Worm (Caenorhabditis elegans) whole organism, young adult: ENCODE results near the gene F15B9.11.

Source experiments
- B0261.1 ChIP-seq: sonication (generic microtip); optimal IDR thresholded peaks from 2 replicates; lab custom pipeline; 2016; ENCODE audit warnings: mild to moderate bottlenecking, missing genetic modification characterization, moderate library complexity, missing compliant biosample characterization
- F49E8.2 ChIP-seq: sonication (generic microtip); optimal IDR thresholded peaks from 3 replicates; lab custom pipeline; 2017; ENCODE audit warnings: missing genetic modification characterization, mild to moderate bottlenecking, missing compliant biosample characterization, antibody characterized with exemption, moderate library complexity; ENCODE audit not compliant: insufficient read depth
- K11D2.4 ChIP-seq: fragments of 200-800 bp; sonication (Bioruptor generic); IDR thresholded peaks from 2 replicates; pipeline ENCODE4 v1.3.6; 2022; ENCODE audit warnings: missing genetic modification reagents, missing genetic modification characterization, missing compliant biosample characterization
- T07F8.4 ChIP-seq: sonication (generic microtip); optimal IDR thresholded peaks from 2 replicates; lab custom pipeline; 2016; ENCODE audit warnings: mild to moderate bottlenecking, missing genetic modification characterization, moderate library complexity, missing compliant biosample characterization
- Y79H2A.3 ChIP-seq: fragments of 200-800 bp; sonication (Bioruptor generic); conservative IDR thresholded peaks from 2 replicates; pipeline ENCODE4 v1.3.6; 2022; ENCODE audit warnings: missing genetic modification reagents, missing genetic modification characterization, missing compliant biosample characterization
- Y95B8A.8 ChIP-seq: fragments of 200-800 bp; sonication (Bioruptor generic); IDR thresholded peaks from 2 replicates; pipeline ENCODE4 v1.3.6; 2022; ENCODE audit warnings: missing genetic modification reagents, missing genetic modification characterization, missing compliant biosample characterization
- ZK185.1 ChIP-seq: sonication (generic microtip); optimal IDR thresholded peaks from 2 replicates; lab custom pipeline; 2016; ENCODE audit warnings: mild to moderate bottlenecking, missing genetic modification characterization, missing compliant biosample characterization; ENCODE audit not compliant: poor library complexity, severe bottlenecking
- akir-1 ChIP-seq: fragments of 200-800 bp; sonication (Bioruptor generic); optimal IDR thresholded peaks from 2 replicates; lab custom pipeline; 2018; ENCODE audit warnings: mild to moderate bottlenecking, missing genetic modification characterization, moderate library complexity, missing compliant biosample characterization
- aptf-2 ChIP-seq: fragments of 200-800 bp; sonication (Bioruptor generic); conservative IDR thresholded peaks from 2 replicates; pipeline ENCODE4 v1.3.6; 2022; ENCODE audit warnings: missing genetic modification reagents, missing genetic modification characterization, missing compliant biosample characterization
- atf-7 ChIP-seq: sonication (generic microtip); optimal IDR thresholded peaks from 2 replicates; lab custom pipeline; 2017; ENCODE audit warnings: mild to moderate bottlenecking, missing genetic modification characterization, missing compliant biosample characterization
- attf-3 ChIP-seq: fragments of 200-800 bp; sonication (Bioruptor generic); conservative IDR thresholded peaks from 2 replicates; pipeline ENCODE4 v1.3.6; 2022; ENCODE audit warnings: missing genetic modification reagents, missing genetic modification characterization, missing compliant biosample characterization
- attf-5 ChIP-seq: fragments of 200-800 bp; sonication (Bioruptor generic); optimal IDR thresholded peaks from 2 replicates; lab custom pipeline; 2018; ENCODE audit warnings: mild to moderate bottlenecking, missing genetic modification characterization, missing compliant biosample characterization
- cebp-1 ChIP-seq, 2 experiments: fragments of 200-800 bp in 1 of 2; sonication (Bioruptor generic) in 1 of 2; sonication (generic microtip) in 1 of 2; IDR thresholded peaks in 1 of 2; optimal IDR thresholded peaks in 1 of 2; 2 replicates each; pipeline versions ENCODE4 v1.3.6 to Lab custom; 2017 to 2022; ENCODE audit warnings: missing compliant biosample characterization in 2 of 2, missing genetic modification characterization in 2 of 2, mild to moderate bottlenecking in 1 of 2, missing genetic modification reagents in 1 of 2, moderate library complexity in 1 of 2
- cebp-2 ChIP-seq: fragments of 200-800 bp; sonication (Bioruptor generic); IDR thresholded peaks from 2 replicates; pipeline ENCODE4 v1.3.6; 2022; ENCODE audit warnings: missing genetic modification characterization, missing compliant biosample characterization
- efl-1 ChIP-seq: fragments of 150-350 bp; optimal IDR thresholded peaks from 2 replicates; lab custom pipeline; 2014; ENCODE audit warnings: missing biosample characterization, missing genetic modification reagents, missing genetic modification characterization
- egrh-3 ChIP-seq: fragments of 200-800 bp; sonication (Bioruptor generic); IDR thresholded peaks from 2 replicates; pipeline ENCODE4 v1.3.6; 2022; ENCODE audit warnings: missing genetic modification reagents, missing genetic modification characterization, missing compliant biosample characterization
- ekl-4 ChIP-seq: fragments of 200-800 bp; sonication (Bioruptor generic); IDR thresholded peaks from 2 replicates; pipeline ENCODE4 v1.3.6; 2022; ENCODE audit warnings: missing genetic modification reagents, missing genetic modification characterization, missing compliant biosample characterization
- gei-17 ChIP-seq: fragments of 200-800 bp; sonication (Bioruptor generic); optimal IDR thresholded peaks from 2 replicates; lab custom pipeline; 2018; ENCODE audit warnings: mild to moderate bottlenecking, missing genetic modification characterization, missing compliant biosample characterization
- hmg-1.2 ChIP-seq: fragments of 200-800 bp; sonication (Bioruptor generic); IDR thresholded peaks from 2 replicates; pipeline ENCODE4 v1.3.6; 2022; ENCODE audit warnings: missing genetic modification reagents, missing genetic modification characterization, missing compliant biosample characterization
- hsf-1 ChIP-seq: fragments of 200-800 bp; sonication (Bioruptor generic); IDR thresholded peaks from 2 replicates; pipeline ENCODE4 v1.3.6; 2022; ENCODE audit warnings: missing genetic modification reagents, missing genetic modification characterization, missing compliant biosample characterization
- let-607 ChIP-seq, 2 experiments: fragments of 200-800 bp in 1 of 2; sonication (Bioruptor generic) in 1 of 2; sonication (generic microtip) in 1 of 2; optimal IDR thresholded peaks; 2 replicates each; lab custom pipeline; 2016 to 2018; ENCODE audit warnings: mild to moderate bottlenecking in 2 of 2, missing compliant biosample characterization in 2 of 2, missing genetic modification characterization in 2 of 2, moderate library complexity in 2 of 2, missing genotype in 1 of 2
- lin-26 ChIP-seq: fragments of 200-800 bp; sonication (Bioruptor generic); IDR thresholded peaks from 2 replicates; pipeline ENCODE4 v1.3.6; 2022; ENCODE audit warnings: missing genetic modification reagents, missing genetic modification characterization, missing compliant biosample characterization
- lsl-1 ChIP-seq: fragments of 200-800 bp; sonication (Bioruptor generic); optimal IDR thresholded peaks from 2 replicates; lab custom pipeline; 2018; ENCODE audit warnings: mild to moderate bottlenecking, missing genetic modification characterization, moderate library complexity, missing compliant biosample characterization
- madf-6 ChIP-seq: fragments of 200-800 bp; sonication (Bioruptor generic); IDR thresholded peaks from 2 replicates; pipeline ENCODE4 v1.3.6; 2022; ENCODE audit warnings: missing genetic modification reagents, missing genetic modification characterization, missing compliant biosample characterization
- madf-8 ChIP-seq: fragments of 200-800 bp; sonication (Bioruptor generic); conservative IDR thresholded peaks from 2 replicates; pipeline ENCODE4 v1.3.6; 2022; ENCODE audit warnings: missing genetic modification reagents, missing genetic modification characterization, missing compliant biosample characterization
- mcd-1 ChIP-seq: fragments of 200-800 bp; sonication (Bioruptor generic); IDR thresholded peaks from 2 replicates; pipeline ENCODE4 v1.3.6; 2022; ENCODE audit warnings: missing genetic modification reagents, missing genetic modification characterization, missing compliant biosample characterization
- nfyb-1 ChIP-seq: fragments of 200-800 bp; sonication (Bioruptor generic); IDR thresholded peaks from 2 replicates; pipeline ENCODE4 v1.3.6; 2022; ENCODE audit warnings: missing genetic modification reagents, missing genetic modification characterization, missing compliant biosample characterization
- nhr-120 ChIP-seq: fragments of 200-800 bp; sonication (Bioruptor generic); IDR thresholded peaks from 2 replicates; pipeline ENCODE4 v1.3.6; 2022; ENCODE audit warnings: missing genetic modification characterization, missing compliant biosample characterization
- nhr-27 ChIP-seq: fragments of 200-800 bp; sonication (Bioruptor generic); optimal IDR thresholded peaks from 2 replicates; lab custom pipeline; 2018; ENCODE audit warnings: mild to moderate bottlenecking, missing genetic modification characterization, moderate library complexity, missing compliant biosample characterization
- nhr-80 ChIP-seq: sonication (generic microtip); optimal IDR thresholded peaks from 2 replicates; lab custom pipeline; 2016; ENCODE audit warnings: missing genetic modification characterization, missing compliant biosample characterization
- sea-2 ChIP-seq: fragments of 200-800 bp; sonication (Bioruptor generic); IDR thresholded peaks from 2 replicates; pipeline ENCODE4 v1.3.6; 2022; ENCODE audit warnings: missing genetic modification characterization, missing compliant biosample characterization
- snpc-1.1 ChIP-seq: sonication (generic microtip); optimal IDR thresholded peaks from 2 replicates; lab custom pipeline; 2017; ENCODE audit warnings: missing genetic modification characterization, mild to moderate bottlenecking, missing compliant biosample characterization, antibody characterized with exemption, moderate library complexity, missing genotype, missing genetic modification reagents; ENCODE audit not compliant: insufficient read depth
- snpc-1.3 ChIP-seq: sonication (generic microtip); optimal IDR thresholded peaks from 2 replicates; lab custom pipeline; 2017; ENCODE audit warnings: missing genetic modification characterization, mild to moderate bottlenecking, missing compliant biosample characterization, antibody characterized with exemption, moderate library complexity, missing genotype, missing genetic modification reagents; ENCODE audit not compliant: insufficient read depth
- snpc-3.4 ChIP-seq: sonication (generic microtip); optimal IDR thresholded peaks from 2 replicates; lab custom pipeline; 2017; ENCODE audit warnings: missing genetic modification characterization, mild to moderate bottlenecking, missing compliant biosample characterization, antibody characterized with exemption, moderate library complexity, missing genotype, missing genetic modification reagents
- snpc-4 ChIP-seq, 5 experiments: fragments of 150-350 bp in 1 of 5; sonication (generic microtip) in 4 of 5; optimal IDR thresholded peaks; 2 replicates each; lab custom pipeline; 2014 to 2018; ENCODE audit warnings: missing genetic modification characterization in 5 of 5, missing biosample characterization in 3 of 5, antibody characterized with exemption in 2 of 5, mild to moderate bottlenecking in 2 of 5, missing compliant biosample characterization in 2 of 5, missing genotype in 2 of 5, moderate library complexity in 2 of 5, missing genetic modification reagents in 1 of 5
- ztf-28 ChIP-seq: fragments of 200-800 bp; sonication (Bioruptor generic); IDR thresholded peaks from 2 replicates; pipeline ENCODE4 v1.3.6; 2022; ENCODE audit warnings: missing genetic modification reagents, missing genetic modification characterization, missing compliant biosample characterization

The F15B9.11 gene

ce11 chrV:12961085-12961560 is 31.6 kb downstream of the F15B9.11 start, which contains the start of gene mpst-7 (continued):
- no peak for TF ChIP-seq cebp-1 (GFP tag; IDR thresholded peaks at IDR 0.05; lab: Robert Waterston, UW)
- TF ChIP-seq cebp-1 (tag; optimal IDR thresholded peaks at IDR 0.05; lab: Kevin White, UChicago): no peak

ce11 chrV:12954261-12954660 is 38.4 kb downstream of the F15B9.11 start:
- TF ChIP-seq Y95B8A.8 (no peak), snpc-1.3 (no peak), sea-2 (no peak), ztf-28 (GFP tag; lab: Robert Waterston, UW) (no peak), efl-1 (no peak), T07F8.4 (tag; lab: Kevin White, UChicago) (no peak), nhr-27 (tag; lab: Kevin White, UChicago) (no peak), attf-5 (no peak), let-607 (tag; optimal IDR thresholded peaks at IDR 0.05; lab: Kevin White, UChicago) (no peak)

DNA sequence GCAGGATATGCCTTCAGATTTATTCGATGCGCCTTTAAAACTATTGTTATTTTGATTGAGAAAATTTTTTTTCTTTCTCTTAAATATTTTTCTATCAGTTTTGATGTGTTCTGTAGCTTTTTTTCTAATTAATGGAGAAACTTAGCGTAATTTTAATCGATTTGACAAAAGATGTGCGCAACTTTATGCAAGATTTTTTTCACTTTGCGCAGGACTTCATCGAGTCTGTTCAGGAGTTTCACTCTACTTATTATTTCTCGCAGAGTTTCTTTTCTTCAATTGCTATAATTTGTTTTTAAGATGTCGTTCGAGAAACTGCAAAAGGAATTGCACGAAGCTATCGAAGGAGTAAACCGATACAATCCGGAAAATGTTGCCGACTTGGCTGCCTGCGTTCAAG is 39.0 kb downstream of the F15B9.11 start, which contains the start of gene eif-3.K:
Gene eif-3.K, plus strand, starts transcription at position 301 of the 400 bp plus-strand sequence.
- no peak for TF ChIP-seq nhr-80 (tag; lab: Kevin White, UChicago)
- no peak for TF ChIP-seq F49E8.2 (tag; lab: Kevin White, UChicago)
- TF ChIP-seq K11D2.4 (GFP tag; lab: Robert Waterston, UW): no peak
- no peak for TF ChIP-seq efl-1
- no peak for TF ChIP-seq madf-6 (GFP tag; lab: Robert Waterston, UW)
- TF ChIP-seq mcd-1 (GFP tag; lab: Robert Waterston, UW): no peak
- no peak for TF ChIP-seq ekl-4 (GFP tag; lab: Robert Waterston, UW)
- TF ChIP-seq snpc-1.1: no peak
- TF ChIP-seq lin-26 (GFP tag; lab: Robert Waterston, UW): no peak
- no peak for TF ChIP-seq akir-1 (GFP tag; lab: Kevin White, UChicago)
- TF ChIP-seq T07F8.4 (tag; lab: Kevin White, UChicago): no peak
- no peak for TF ChIP-seq egrh-3 (GFP tag; lab: Robert Waterston, UW)
- TF ChIP-seq, all 124 proteins: peak for 0

- TF ChIP-seq akir-1 (GFP tag; lab: Kevin White, UChicago) (no peak), atf-7 (tag; lab: Kevin White, UChicago) (no peak), snpc-4 (GFP tag; optimal IDR thresholded peaks at IDR 0.05; lab: Kevin White, UChicago) (no peak), snpc-4 (tag; optimal IDR thresholded peaks at IDR 0.05; lab: Kevin White, UChicago) (no peak), lsl-1 (GFP tag; lab: Kevin White, UChicago) (no peak), hmg-1.2 (GFP tag; lab: Robert Waterston, UW) (no peak), nfyb-1 (GFP tag; lab: Robert Waterston, UW) (0 out of 2 replicates have a peak, but pooled peaks have one; percentile 22), let-607 (tag; optimal IDR thresholded peaks at IDR 0.05; lab: Kevin White, UChicago) (peak; percentile 61 to 62), B0261.1 (tag; lab: Kevin White, UChicago) (no peak), nhr-120 (GFP tag; lab: Robert Waterston, UW) (no peak), attf-3 (GFP tag; lab: Robert Waterston, UW) (peak; percentile 91), ZK185.1 (tag; lab: Kevin White, UChicago) (no peak), madf-8 (GFP tag; lab: Robert Waterston, UW) (no peak), snpc-3.4 (tag; lab: Kevin White, UChicago) (no peak), cebp-2 (GFP tag; lab: Robert Waterston, UW) (no peak), Y79H2A.3 (GFP tag; lab: Robert Waterston, UW) (no peak), F49E8.2 (tag; lab: Kevin White, UChicago) (no peak), sea-2 (no peak), gei-17 (no peak), aptf-2 (GFP tag; lab: Robert Waterston, UW) (no peak), mcd-1 (GFP tag; lab: Robert Waterston, UW) (0 out of 2 replicates have a peak, but pooled peaks have one; percentile 24), hsf-1 (no peak)
Observed at ce11 chrV:12952287-12952686, 40.4 kb downstream of the F15B9.11 start, which contains the start of gene pqn-68. pqn-68 (plus strand) TSS chrV:12952636.
